Worm (Caenorhabditis elegans) whole organism, early embryonic: ENCODE measurements around the gene T22E5.6.

Experiments
- ama-1 ChIP-seq: fragments of 150-350 bp; optimal IDR thresholded peaks from 2 replicates; lab custom pipeline; 2014
- ceh-36 ChIP-seq: sonication (generic microtip); optimal IDR thresholded peaks from 2 replicates; lab custom pipeline; 2016; ENCODE audit warnings: missing genetic modification characterization, inconsistent platforms, missing compliant biosample characterization
- hmbx-1 ChIP-seq: sonication (generic microtip); optimal IDR thresholded peaks from 2 replicates; lab custom pipeline; 2016; ENCODE audit warnings: mild to moderate bottlenecking, missing genetic modification characterization, missing compliant biosample characterization
- hmg-4 ChIP-seq: fragments of 200-800 bp; sonication (Bioruptor generic); optimal IDR thresholded peaks from 2 replicates; lab custom pipeline; 2018; ENCODE audit warnings: mild to moderate bottlenecking, missing genetic modification characterization, missing compliant biosample characterization
- pes-1 ChIP-seq: fragments of 200-800 bp; sonication (Bioruptor generic); IDR thresholded peaks from 2 replicates; pipeline ENCODE4 v1.3.6; 2022; ENCODE audit warnings: missing genetic modification reagents, missing genetic modification characterization, missing compliant biosample characterization
- sea-1 ChIP-seq: fragments of 200-800 bp; sonication (Bioruptor generic); conservative IDR thresholded peaks from 2 replicates; pipeline ENCODE4 v1.3.6; 2022; ENCODE audit warnings: missing genetic modification characterization, missing compliant biosample characterization
- tbx-11 ChIP-seq: fragments of 200-800 bp; sonication (Bioruptor generic); IDR thresholded peaks from 2 replicates; pipeline ENCODE4 v1.3.6; 2022; ENCODE audit warnings: missing genetic modification characterization, missing compliant biosample characterization
- tra-4 ChIP-seq: sonication (generic microtip); optimal IDR thresholded peaks from 2 replicates; lab custom pipeline; 2017; ENCODE audit warnings: missing genetic modification characterization, missing compliant biosample characterization

T22E5.6 gene

ce11 chrX:6364196-6364595 is 52.0 kb downstream of the T22E5.6 start, which contains the start of gene C03B1.4:
C03B1.4 (plus strand) TSS chrX:6364496.
- TF ChIP-seq tra-4: no peak
- no peak for TF ChIP-seq sea-1 (GFP tag; lab: Robert Waterston, UW)
- no peak for TF ChIP-seq hmbx-1
- no peak for TF ChIP-seq ceh-36
- TF ChIP-seq tbx-11 (GFP tag; lab: Robert Waterston, UW): no peak
- TF ChIP-seq pes-1: no peak
- no peak for TF ChIP-seq hmg-4
- TF ChIP-seq ama-1 (lab: Kevin White, UChicago): no peak
